Worm (Caenorhabditis elegans) whole organism, young adult: ENCODE measurements around the gene npr-34.

Source experiments
- B0019.2 ChIP-seq: fragments of 200-800 bp; sonication (Bioruptor generic); conservative IDR thresholded peaks from 2 replicates; pipeline ENCODE4 v1.3.6; 2022; ENCODE audit warnings: missing genetic modification reagents, missing genetic modification characterization, missing compliant biosample characterization
- F22D6.2 ChIP-seq: sonication (generic microtip); optimal IDR thresholded peaks from 2 replicates; lab custom pipeline; 2016; ENCODE audit warnings: mild to moderate bottlenecking, missing genetic modification characterization, missing compliant biosample characterization
- F23B12.7 ChIP-seq: sonication (generic microtip); optimal IDR thresholded peaks from 2 replicates; lab custom pipeline; 2017; ENCODE audit warnings: missing genetic modification characterization, mild to moderate bottlenecking, missing compliant biosample characterization, antibody characterized with exemption, moderate library complexity; ENCODE audit not compliant: insufficient read depth
- F57A8.1 ChIP-seq: fragments of 200-800 bp; sonication (Bioruptor generic); optimal IDR thresholded peaks from 2 replicates; lab custom pipeline; 2018; ENCODE audit warnings: mild to moderate bottlenecking, missing genetic modification characterization, moderate library complexity, missing compliant biosample characterization
- T07F8.4 ChIP-seq: sonication (generic microtip); optimal IDR thresholded peaks from 2 replicates; lab custom pipeline; 2016; ENCODE audit warnings: mild to moderate bottlenecking, missing genetic modification characterization, moderate library complexity, missing compliant biosample characterization
- T26A5.8 ChIP-seq: sonication (generic microtip); optimal IDR thresholded peaks from 2 replicates; lab custom pipeline; 2016; ENCODE audit warnings: missing genetic modification characterization, missing compliant biosample characterization
- Y56A3A.18 ChIP-seq: fragments of 200-800 bp; sonication (Bioruptor generic); IDR thresholded peaks from 2 replicates; pipeline ENCODE4 v1.3.6; 2022; ENCODE audit warnings: missing genetic modification reagents, missing genetic modification characterization, missing compliant biosample characterization
- Y79H2A.3 ChIP-seq: fragments of 200-800 bp; sonication (Bioruptor generic); conservative IDR thresholded peaks from 2 replicates; pipeline ENCODE4 v1.3.6; 2022; ENCODE audit warnings: missing genetic modification reagents, missing genetic modification characterization, missing compliant biosample characterization
- ZK185.1 ChIP-seq: sonication (generic microtip); optimal IDR thresholded peaks from 2 replicates; lab custom pipeline; 2016; ENCODE audit warnings: mild to moderate bottlenecking, missing genetic modification characterization, missing compliant biosample characterization; ENCODE audit not compliant: poor library complexity, severe bottlenecking
- aptf-3 ChIP-seq: fragments of 200-800 bp; sonication (Bioruptor generic); IDR thresholded peaks from 2 replicates; pipeline ENCODE4 v1.3.6; 2022; ENCODE audit warnings: missing genetic modification characterization, missing compliant biosample characterization
- atf-7 ChIP-seq: sonication (generic microtip); optimal IDR thresholded peaks from 2 replicates; lab custom pipeline; 2017; ENCODE audit warnings: mild to moderate bottlenecking, missing genetic modification characterization, missing compliant biosample characterization
- attf-3 ChIP-seq: fragments of 200-800 bp; sonication (Bioruptor generic); conservative IDR thresholded peaks from 2 replicates; pipeline ENCODE4 v1.3.6; 2022; ENCODE audit warnings: missing genetic modification reagents, missing genetic modification characterization, missing compliant biosample characterization
- attf-5 ChIP-seq: fragments of 200-800 bp; sonication (Bioruptor generic); optimal IDR thresholded peaks from 2 replicates; lab custom pipeline; 2018; ENCODE audit warnings: mild to moderate bottlenecking, missing genetic modification characterization, missing compliant biosample characterization
- bed-1 ChIP-seq: fragments of 200-800 bp; sonication (Bioruptor generic); IDR thresholded peaks from 2 replicates; pipeline ENCODE4 v1.3.6; 2022; ENCODE audit warnings: missing genetic modification reagents, missing genetic modification characterization, missing compliant biosample characterization
- bed-2 ChIP-seq: fragments of 200-800 bp; sonication (Bioruptor generic); IDR thresholded peaks from 2 replicates; pipeline ENCODE4 v1.3.6; 2022; ENCODE audit warnings: missing genetic modification reagents, missing genetic modification characterization, missing compliant biosample characterization
- ccch-3 ChIP-seq: fragments of 200-800 bp; sonication (Bioruptor generic); optimal IDR thresholded peaks from 2 replicates; lab custom pipeline; 2018; ENCODE audit warnings: mild to moderate bottlenecking, missing genetic modification characterization, missing compliant biosample characterization
- cebp-2 ChIP-seq: fragments of 200-800 bp; sonication (Bioruptor generic); IDR thresholded peaks from 2 replicates; pipeline ENCODE4 v1.3.6; 2022; ENCODE audit warnings: missing genetic modification characterization, missing compliant biosample characterization
- ceh-100 ChIP-seq: fragments of 200-800 bp; sonication (Bioruptor generic); IDR thresholded peaks from 2 replicates; pipeline ENCODE4 v1.3.6; 2022; ENCODE audit warnings: missing genetic modification reagents, missing genetic modification characterization, missing compliant biosample characterization
- ceh-79 ChIP-seq: sonication (generic microtip); optimal IDR thresholded peaks from 2 replicates; lab custom pipeline; 2017; ENCODE audit warnings: mild to moderate bottlenecking, missing genetic modification characterization, missing compliant biosample characterization
- dpl-1 ChIP-seq: fragments of 150-350 bp; optimal IDR thresholded peaks from 2 replicates; lab custom pipeline; 2014; ENCODE audit warnings: missing biosample characterization, missing genetic modification reagents, missing genetic modification characterization
- egl-18 ChIP-seq: fragments of 200-800 bp; sonication (Bioruptor generic); IDR thresholded peaks from 2 replicates; pipeline ENCODE4 v1.3.6; 2022; ENCODE audit warnings: missing genetic modification reagents, missing genetic modification characterization, missing compliant biosample characterization
- egrh-3 ChIP-seq: fragments of 200-800 bp; sonication (Bioruptor generic); IDR thresholded peaks from 2 replicates; pipeline ENCODE4 v1.3.6; 2022; ENCODE audit warnings: missing genetic modification reagents, missing genetic modification characterization, missing compliant biosample characterization
- ekl-4 ChIP-seq: fragments of 200-800 bp; sonication (Bioruptor generic); IDR thresholded peaks from 2 replicates; pipeline ENCODE4 v1.3.6; 2022; ENCODE audit warnings: missing genetic modification reagents, missing genetic modification characterization, missing compliant biosample characterization
- ets-4 ChIP-seq: fragments of 200-800 bp; sonication (Bioruptor generic); optimal IDR thresholded peaks from 2 replicates; lab custom pipeline; 2018; ENCODE audit warnings: mild to moderate bottlenecking, missing genetic modification characterization, missing compliant biosample characterization
- hlh-26 ChIP-seq: fragments of 200-800 bp; sonication (Bioruptor generic); conservative IDR thresholded peaks from 2 replicates; pipeline ENCODE4 v1.3.6; 2022; ENCODE audit warnings: missing genetic modification reagents, missing genetic modification characterization, missing compliant biosample characterization
- hmg-1.2 ChIP-seq: fragments of 200-800 bp; sonication (Bioruptor generic); IDR thresholded peaks from 2 replicates; pipeline ENCODE4 v1.3.6; 2022; ENCODE audit warnings: missing genetic modification reagents, missing genetic modification characterization, missing compliant biosample characterization
- hrde-1 ChIP-seq: sonication (generic microtip); optimal IDR thresholded peaks from 2 replicates; lab custom pipeline; 2016; ENCODE audit warnings: missing genetic modification characterization, mild to moderate bottlenecking, missing compliant biosample characterization, moderate library complexity, missing genotype, missing genetic modification reagents, borderline replicate concordance
- lin-35 ChIP-seq, 3 experiments: fragments of 150-350 bp in 2 of 3; sonication (generic microtip) in 1 of 3; optimal IDR thresholded peaks; 2 replicates each; lab custom pipeline; 2014 to 2018; ENCODE audit warnings: missing biosample characterization in 3 of 3, missing genetic modification characterization in 3 of 3, missing genetic modification reagents in 3 of 3
- lin-54 ChIP-seq: fragments of 200-800 bp; sonication (Bioruptor generic); optimal IDR thresholded peaks from 2 replicates; lab custom pipeline; 2018; ENCODE audit warnings: mild to moderate bottlenecking, missing genetic modification characterization, missing compliant biosample characterization
- madf-6 ChIP-seq: fragments of 200-800 bp; sonication (Bioruptor generic); IDR thresholded peaks from 2 replicates; pipeline ENCODE4 v1.3.6; 2022; ENCODE audit warnings: missing genetic modification reagents, missing genetic modification characterization, missing compliant biosample characterization
- nhr-120 ChIP-seq: fragments of 200-800 bp; sonication (Bioruptor generic); IDR thresholded peaks from 2 replicates; pipeline ENCODE4 v1.3.6; 2022; ENCODE audit warnings: missing genetic modification characterization, missing compliant biosample characterization
- nhr-179 ChIP-seq: sonication (generic microtip); optimal IDR thresholded peaks from 2 replicates; lab custom pipeline; 2016; ENCODE audit warnings: mild to moderate bottlenecking, missing genetic modification characterization, missing compliant biosample characterization
- pbrm-1 ChIP-seq: fragments of 200-800 bp; sonication (Bioruptor generic); IDR thresholded peaks from 2 replicates; pipeline ENCODE4 v1.3.6; 2022; ENCODE audit warnings: missing genetic modification reagents, missing genetic modification characterization, missing compliant biosample characterization
- sea-2 ChIP-seq: fragments of 200-800 bp; sonication (Bioruptor generic); IDR thresholded peaks from 2 replicates; pipeline ENCODE4 v1.3.6; 2022; ENCODE audit warnings: missing genetic modification characterization, missing compliant biosample characterization
- snpc-3.4 ChIP-seq: sonication (generic microtip); optimal IDR thresholded peaks from 2 replicates; lab custom pipeline; 2017; ENCODE audit warnings: missing genetic modification characterization, mild to moderate bottlenecking, missing compliant biosample characterization, antibody characterized with exemption, moderate library complexity, missing genotype, missing genetic modification reagents
- tbx-9 ChIP-seq: sonication (generic microtip); optimal IDR thresholded peaks from 2 replicates; lab custom pipeline; 2016; ENCODE audit warnings: borderline replicate concordance, missing genetic modification characterization, inconsistent platforms, missing compliant biosample characterization
- unc-62 ChIP-seq: fragments of 150-350 bp; optimal IDR thresholded peaks from 2 replicates; lab custom pipeline; 2014; ENCODE audit warnings: missing biosample characterization, missing genetic modification reagents, missing genetic modification characterization
- ztf-18 ChIP-seq: sonication (generic microtip); optimal IDR thresholded peaks from 2 replicates; lab custom pipeline; 2016; ENCODE audit warnings: missing genotype, mild to moderate bottlenecking, missing genetic modification characterization, missing compliant biosample characterization
- ztf-22 ChIP-seq: fragments of 200-800 bp; sonication (Bioruptor generic); optimal IDR thresholded peaks from 2 replicates; lab custom pipeline; 2018; ENCODE audit warnings: mild to moderate bottlenecking, missing genetic modification characterization, moderate library complexity, missing compliant biosample characterization
- ztf-25 ChIP-seq: fragments of 200-800 bp; sonication (Bioruptor generic); IDR thresholded peaks from 2 replicates; pipeline ENCODE4 v1.3.6; 2022; ENCODE audit warnings: missing genetic modification reagents, missing genetic modification characterization, missing compliant biosample characterization
- ztf-28 ChIP-seq: fragments of 200-800 bp; sonication (Bioruptor generic); IDR thresholded peaks from 2 replicates; pipeline ENCODE4 v1.3.6; 2022; ENCODE audit warnings: missing genetic modification reagents, missing genetic modification characterization, missing compliant biosample characterization

Gene npr-34

DNA sequence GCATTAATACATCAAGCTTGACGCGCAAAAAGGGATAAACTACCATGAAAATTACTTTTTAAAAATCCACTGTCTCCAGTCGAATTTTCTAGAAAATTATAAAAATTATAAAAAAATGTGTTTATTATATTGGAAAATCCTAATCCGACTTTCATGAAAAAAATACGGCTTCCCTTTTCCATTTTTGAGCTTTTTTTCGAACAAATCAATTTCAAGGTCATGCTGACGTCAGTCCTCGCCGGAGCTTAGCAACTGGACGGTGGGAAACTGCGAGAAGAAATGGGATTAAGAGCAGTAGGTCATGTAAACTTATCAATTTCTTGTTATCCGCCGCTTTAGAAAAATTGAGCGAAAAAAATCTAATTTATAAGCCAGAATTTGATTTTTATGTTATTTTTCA, 6.1 kb upstream of the npr-34 start:
- TF ChIP-seq ccch-3 (GFP tag; lab: Kevin White, UChicago) (no peak), lin-35 (GFP tag; optimal IDR thresholded peaks at IDR 0.05; lab: Kevin White, UChicago) (no peak), ZK185.1 (no peak), lin-54 (GFP tag; lab: Kevin White, UChicago) (no peak), unc-62 (no peak), egl-18 (no peak), snpc-3.4 (tag; lab: Kevin White, UChicago) (no peak), T26A5.8 (no peak), ztf-28 (GFP tag; lab: Robert Waterston, UW) (no peak), bed-1 (GFP tag; lab: Robert Waterston, UW) (no peak)
- TF ChIP-seq, all 124 proteins: peak for 0

DNA sequence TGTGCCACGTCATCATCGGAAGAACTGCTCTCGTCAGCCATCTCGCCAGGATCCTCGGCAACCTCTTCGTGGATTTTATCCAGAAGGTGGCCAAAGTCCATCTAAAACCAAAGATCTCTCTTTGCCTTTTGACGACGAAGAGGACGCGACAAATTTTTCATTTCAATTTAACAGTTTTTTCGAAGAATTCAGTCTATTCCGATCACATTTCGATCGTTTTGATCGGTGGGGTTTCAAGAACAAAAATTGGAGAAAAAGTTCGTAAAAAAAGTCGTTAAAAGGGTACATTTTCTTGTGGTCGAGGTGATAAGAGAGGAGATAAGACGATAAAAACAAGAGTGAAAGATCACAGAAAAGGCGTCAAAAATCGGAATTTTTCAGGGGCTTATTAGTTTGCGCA, 5.6 kb downstream of the npr-34 start, which contains the start of gene glna-1:
TSS of gene glna-1 (minus strand) at position 101 of the 400 bp plus-strand sequence.
- TF ChIP-seq F57A8.1 (GFP tag; lab: Kevin White, UChicago): no peak
- TF ChIP-seq ekl-4 (GFP tag; lab: Robert Waterston, UW): no peak
- TF ChIP-seq Y79H2A.3 (GFP tag; lab: Robert Waterston, UW): no peak
- TF ChIP-seq atf-7 (tag; lab: Kevin White, UChicago): no peak
- no peak for TF ChIP-seq ets-4 (GFP tag; lab: Kevin White, UChicago)
- TF ChIP-seq dpl-1 (GFP tag; lab: Kevin White, UChicago): no peak
- no peak for TF ChIP-seq F22D6.2 (tag; lab: Kevin White, UChicago)
- no peak for TF ChIP-seq ztf-22 (GFP tag; lab: Kevin White, UChicago)
- no peak for TF ChIP-seq nhr-120
- no peak for TF ChIP-seq egrh-3 (GFP tag; lab: Robert Waterston, UW)
- no peak for TF ChIP-seq T07F8.4 (tag; lab: Kevin White, UChicago)
- no peak for TF ChIP-seq B0019.2 (GFP tag; lab: Robert Waterston, UW)
- no peak for TF ChIP-seq ztf-25 (GFP tag; lab: Robert Waterston, UW)
- TF ChIP-seq bed-1 (GFP tag; lab: Robert Waterston, UW): no peak
- TF ChIP-seq ceh-100 (GFP tag; lab: Robert Waterston, UW): no peak
- no peak for TF ChIP-seq ztf-18 (tag; lab: Kevin White, UChicago)
- TF ChIP-seq attf-5 (GFP tag; lab: Kevin White, UChicago): no peak
- TF ChIP-seq ceh-79 (tag; lab: Kevin White, UChicago): no peak
- no peak for TF ChIP-seq cebp-2 (GFP tag; lab: Robert Waterston, UW)

DNA sequence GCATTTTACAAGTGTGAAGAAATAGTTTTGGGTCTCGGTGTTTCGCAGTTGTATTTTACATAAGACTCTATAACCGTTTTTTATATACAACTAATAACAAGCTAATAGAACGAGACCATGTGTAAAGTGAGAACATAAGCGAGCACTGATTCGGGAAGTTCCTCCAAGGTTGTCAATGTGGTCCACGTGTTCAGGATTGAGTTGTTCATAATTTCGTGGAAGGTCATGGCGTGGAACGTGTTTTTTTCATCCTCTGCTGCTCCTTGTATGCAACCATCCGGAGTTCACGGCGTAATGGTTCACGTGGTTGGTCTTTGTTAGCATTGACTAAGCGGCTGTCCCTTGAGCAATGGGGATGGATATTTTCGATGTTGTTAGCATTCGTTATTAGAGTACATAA, 10.9 kb downstream of the npr-34 start:
- TF ChIP-seq hrde-1 (tag; lab: Kevin White, UChicago) (no peak), Y56A3A.18 (GFP tag; lab: Robert Waterston, UW) (no peak), tbx-9 (tag; lab: Kevin White, UChicago) (no peak), aptf-3 (GFP tag; lab: Robert Waterston, UW) (no peak), atf-7 (tag; lab: Kevin White, UChicago) (no peak), hmg-1.2 (GFP tag; lab: Robert Waterston, UW) (no peak)

DNA sequence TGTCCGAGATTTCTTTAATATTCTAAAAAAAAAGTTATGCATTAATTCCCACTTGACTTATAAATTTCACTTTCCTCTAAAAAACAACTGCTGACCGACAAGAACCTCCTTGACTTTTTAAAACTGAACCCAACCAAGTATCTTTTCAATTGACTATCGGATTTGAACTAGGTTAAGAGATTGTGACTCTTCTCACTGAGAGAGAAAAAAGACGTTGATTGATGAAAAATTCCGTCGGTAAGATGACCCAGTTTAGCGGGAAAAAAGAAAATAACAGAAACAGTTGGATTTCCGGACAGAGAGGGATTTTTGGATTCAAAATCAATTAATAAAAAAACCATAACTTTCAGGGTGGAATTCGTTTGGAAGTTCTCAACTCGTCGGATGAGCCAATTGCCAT, 32.6 kb downstream of the npr-34 start:
- TF ChIP-seq T26A5.8: no peak
- TF ChIP-seq unc-62: no peak
- no peak for TF ChIP-seq ets-4 (GFP tag; lab: Kevin White, UChicago)
- no peak for TF ChIP-seq F23B12.7 (tag; lab: Kevin White, UChicago)
- no peak for TF ChIP-seq madf-6 (GFP tag; lab: Robert Waterston, UW)
- TF ChIP-seq attf-3: no peak
- TF ChIP-seq pbrm-1: no peak
- no peak for TF ChIP-seq sea-2
- TF ChIP-seq nhr-179 (tag; lab: Kevin White, UChicago): no peak
- TF ChIP-seq nhr-120: no peak
- no peak for TF ChIP-seq hlh-26 (GFP tag; lab: Robert Waterston, UW)
- TF ChIP-seq bed-2 (GFP tag; lab: Robert Waterston, UW): no peak
